Worm (Caenorhabditis elegans) whole organism, L1 larva: Measurements from ENCODE around the gene C54D10.9.

Experiments
- C04F5.9 ChIP-seq: sonication (generic microtip); optimal IDR thresholded peaks from 2 replicates; lab custom pipeline; 2016; ENCODE audit warnings: missing genetic modification characterization, missing compliant biosample characterization
- C16A3.4 ChIP-seq: fragments of 150-350 bp; optimal IDR thresholded peaks from 2 replicates; lab custom pipeline; 2014; ENCODE audit warnings: missing biosample characterization, missing genetic modification characterization
- C34B4.2 ChIP-seq: sonication (generic microtip); optimal IDR thresholded peaks from 2 replicates; lab custom pipeline; 2017; ENCODE audit warnings: mild to moderate bottlenecking, missing genetic modification characterization, missing compliant biosample characterization
- F16B12.6 ChIP-seq: fragments of 150-350 bp; optimal IDR thresholded peaks from 2 replicates; lab custom pipeline; 2014; ENCODE audit warnings: missing biosample characterization, missing genetic modification characterization
- Y116A8C.19 ChIP-seq: sonication (generic microtip); optimal IDR thresholded peaks from 2 replicates; lab custom pipeline; 2016; ENCODE audit warnings: missing compliant biosample characterization, missing genetic modification characterization, borderline replicate concordance
- alr-1 ChIP-seq: fragments of 200-800 bp; sonication (Bioruptor generic); optimal IDR thresholded peaks from 2 replicates; lab custom pipeline; 2018; ENCODE audit warnings: borderline replicate concordance, mild to moderate bottlenecking, missing genetic modification characterization, missing compliant biosample characterization
- ama-1 ChIP-seq: fragments of 150-350 bp; optimal IDR thresholded peaks from 2 replicates; lab custom pipeline; 2014
- blmp-1 ChIP-seq: fragments of 150-350 bp; optimal IDR thresholded peaks from 2 replicates; lab custom pipeline; 2014; ENCODE audit warnings: missing biosample characterization, missing genetic modification characterization
- ceh-63 ChIP-seq: fragments of 200-800 bp; sonication (Bioruptor generic); optimal IDR thresholded peaks from 2 replicates; lab custom pipeline; 2018; ENCODE audit warnings: mild to moderate bottlenecking, missing genetic modification characterization, missing compliant biosample characterization
- ceh-8 ChIP-seq: fragments of 200-800 bp; sonication (Bioruptor generic); optimal IDR thresholded peaks from 2 replicates; lab custom pipeline; 2018; ENCODE audit warnings: mild to moderate bottlenecking, missing genetic modification characterization, moderate library complexity, missing compliant biosample characterization
- ceh-82 ChIP-seq, 3 experiments: fragments of 150-350 bp in 1 of 3; sonication (generic microtip) in 2 of 3; optimal IDR thresholded peaks; 2 replicates each; lab custom pipeline; 2014 to 2017; ENCODE audit warnings: missing biosample characterization in 3 of 3, missing genetic modification characterization in 3 of 3
- ces-1 ChIP-seq: fragments of 150-350 bp; optimal IDR thresholded peaks from 2 replicates; lab custom pipeline; 2014; ENCODE audit warnings: missing biosample characterization, missing genetic modification reagents, missing genetic modification characterization
- efl-1 ChIP-seq, 4 experiments: fragments of 150-350 bp; optimal IDR thresholded peaks in 3 of 4; peaks in 1 of 4; 1 replicate in 1 of 4; 2 replicates in 3 of 4; lab custom pipeline; 2014; ENCODE audit warnings: missing biosample characterization in 2 of 4, missing genetic modification characterization in 2 of 4, missing genetic modification reagents in 2 of 4
- elt-2 ChIP-seq: sonication (generic microtip); optimal IDR thresholded peaks from 2 replicates; lab custom pipeline; 2016; ENCODE audit warnings: missing genetic modification characterization, mild to moderate bottlenecking, inconsistent platforms, missing compliant biosample characterization, missing genetic modification reagents
- elt-3 ChIP-seq, 6 experiments: fragments of 150-350 bp in 1 of 6; sonication (generic microtip); optimal IDR thresholded peaks; 2 replicates each; lab custom pipeline; 2017 to 2018; ENCODE audit warnings: missing biosample characterization in 6 of 6, missing genetic modification characterization in 6 of 6, inconsistent platforms in 1 of 6
- ets-5 ChIP-seq: fragments of 200-800 bp; sonication (Bioruptor generic); IDR thresholded peaks from 2 replicates; pipeline ENCODE4 v1.3.6; 2022; ENCODE audit warnings: missing genetic modification characterization, missing compliant biosample characterization
- fkh-4 ChIP-seq: sonication (generic microtip); optimal IDR thresholded peaks from 2 replicates; lab custom pipeline; 2016; ENCODE audit warnings: missing compliant biosample characterization, missing genetic modification characterization, borderline replicate concordance
- fkh-8 ChIP-seq: sonication (generic microtip); optimal IDR thresholded peaks from 2 replicates; lab custom pipeline; 2016; ENCODE audit warnings: mild to moderate bottlenecking, missing genetic modification characterization, missing compliant biosample characterization
- grh-1 ChIP-seq: fragments of 200-800 bp; sonication (Bioruptor generic); IDR thresholded peaks from 2 replicates; pipeline ENCODE4 v1.3.6; 2022; ENCODE audit warnings: missing genetic modification reagents, missing genetic modification characterization, missing compliant biosample characterization
- hpl-2 ChIP-seq: fragments of 150-350 bp; optimal IDR thresholded peaks from 2 replicates; lab custom pipeline; 2014; ENCODE audit warnings: missing biosample characterization, missing genetic modification reagents, missing genetic modification characterization
- irx-1 ChIP-seq: sonication (generic microtip); optimal IDR thresholded peaks from 2 replicates; lab custom pipeline; 2016; ENCODE audit warnings: missing genetic modification characterization, missing compliant biosample characterization
- jun-1 ChIP-seq: fragments of 150-350 bp; optimal IDR thresholded peaks from 2 replicates; lab custom pipeline; 2014; ENCODE audit warnings: missing biosample characterization, missing genetic modification reagents, missing genetic modification characterization
- lin-13 ChIP-seq: fragments of 150-350 bp; optimal IDR thresholded peaks from 2 replicates; lab custom pipeline; 2014; ENCODE audit warnings: missing biosample characterization, missing genetic modification reagents, missing genetic modification characterization
- lin-15B ChIP-seq: fragments of 150-350 bp; sonication (generic microtip); optimal IDR thresholded peaks from 3 replicates; lab custom pipeline; 2014; ENCODE audit warnings: missing biosample characterization, missing genetic modification characterization
- lin-35 ChIP-seq, 2 experiments: fragments of 150-350 bp; optimal IDR thresholded peaks; 2 replicates each; lab custom pipeline; 2014; ENCODE audit warnings: missing biosample characterization in 2 of 2, missing genetic modification characterization in 2 of 2, missing genetic modification reagents in 2 of 2
- lin-39 ChIP-seq: fragments of 150-350 bp; optimal IDR thresholded peaks from 2 replicates; lab custom pipeline; 2014; ENCODE audit warnings: missing biosample characterization, missing genetic modification reagents, missing genetic modification characterization
- lir-3 ChIP-seq: sonication (generic microtip); optimal IDR thresholded peaks from 2 replicates; lab custom pipeline; 2016; ENCODE audit warnings: mild to moderate bottlenecking, missing genetic modification characterization, moderate library complexity, missing compliant biosample characterization; ENCODE audit not compliant: poor library complexity
- lsy-2 ChIP-seq, 2 experiments: fragments of 150-350 bp; optimal IDR thresholded peaks; 2 replicates each; lab custom pipeline; 2014; ENCODE audit warnings: missing biosample characterization in 2 of 2, missing genetic modification characterization in 2 of 2
- mab-9 ChIP-seq: fragments of 200-800 bp; sonication (Bioruptor generic); IDR thresholded peaks from 2 replicates; pipeline ENCODE4 v1.3.6; 2022; ENCODE audit warnings: missing genetic modification reagents, missing genetic modification characterization, missing compliant biosample characterization
- mep-1 ChIP-seq: fragments of 150-350 bp; optimal IDR thresholded peaks from 2 replicates; lab custom pipeline; 2014; ENCODE audit warnings: missing biosample characterization, missing genetic modification characterization
- nhr-19 ChIP-seq: fragments of 200-800 bp; sonication (Bioruptor generic); conservative IDR thresholded peaks from 2 replicates; pipeline ENCODE4 v1.3.6; 2022; ENCODE audit warnings: missing genetic modification characterization, missing compliant biosample characterization
- nhr-237 ChIP-seq: fragments of 150-350 bp; optimal IDR thresholded peaks from 2 replicates; lab custom pipeline; 2014; ENCODE audit warnings: missing biosample characterization, missing genetic modification characterization
- nhr-47 ChIP-seq: sonication (generic microtip); optimal IDR thresholded peaks from 2 replicates; lab custom pipeline; 2016; ENCODE audit warnings: mild to moderate bottlenecking, missing genetic modification characterization, moderate library complexity, missing compliant biosample characterization
- nhr-71 ChIP-seq: sonication (generic microtip); optimal IDR thresholded peaks from 2 replicates; lab custom pipeline; 2016; ENCODE audit warnings: mild to moderate bottlenecking, missing genetic modification characterization, moderate library complexity, missing compliant biosample characterization
- nhr-76 ChIP-seq: sonication (generic microtip); optimal IDR thresholded peaks from 2 replicates; lab custom pipeline; 2017; ENCODE audit warnings: missing biosample characterization, missing genetic modification characterization
- nhr-77 ChIP-seq: fragments of 150-350 bp; optimal IDR thresholded peaks from 2 replicates; lab custom pipeline; 2014; ENCODE audit warnings: missing biosample characterization, missing genetic modification characterization
- nhr-85 ChIP-seq: sonication (generic microtip); peaks from one replicate; lab custom pipeline; 2016; ENCODE audit warnings: missing genetic modification characterization, inconsistent platforms, missing compliant biosample characterization
- pag-3 ChIP-seq: sonication (generic microtip); optimal IDR thresholded peaks from 2 replicates; lab custom pipeline; 2017; ENCODE audit warnings: missing genetic modification characterization, mild to moderate bottlenecking, missing compliant biosample characterization, antibody characterized with exemption, borderline replicate concordance; ENCODE audit not compliant: insufficient read depth
- pqm-1 ChIP-seq: sonication (generic microtip); optimal IDR thresholded peaks from 3 replicates; lab custom pipeline; 2017; ENCODE audit warnings: missing biosample characterization, missing genetic modification characterization
- rnt-1 ChIP-seq: sonication (generic microtip); optimal IDR thresholded peaks from 2 replicates; lab custom pipeline; 2016; ENCODE audit warnings: mild to moderate bottlenecking, missing genetic modification characterization, moderate library complexity, missing compliant biosample characterization
- snpc-4 ChIP-seq: fragments of 150-350 bp; optimal IDR thresholded peaks from 2 replicates; lab custom pipeline; 2014; ENCODE audit warnings: missing biosample characterization, missing genetic modification characterization
- snu-23 ChIP-seq: sonication (generic microtip); optimal IDR thresholded peaks from 2 replicates; lab custom pipeline; 2016; ENCODE audit warnings: missing genetic modification characterization, missing compliant biosample characterization
- tbx-2 ChIP-seq: sonication (generic microtip); optimal IDR thresholded peaks from 2 replicates; lab custom pipeline; 2016; ENCODE audit warnings: missing genetic modification characterization, missing compliant biosample characterization
- tlp-1 ChIP-seq: fragments of 150-350 bp; optimal IDR thresholded peaks from 2 replicates; lab custom pipeline; 2014; ENCODE audit warnings: missing biosample characterization, missing genetic modification characterization
- unc-130 ChIP-seq: fragments of 150-350 bp; optimal IDR thresholded peaks from 2 replicates; lab custom pipeline; 2017; ENCODE audit warnings: missing biosample characterization, missing genetic modification characterization, inconsistent platforms
- unc-30 ChIP-seq: sonication (generic microtip); optimal IDR thresholded peaks from 2 replicates; lab custom pipeline; 2017; ENCODE audit warnings: missing biosample characterization, missing genetic modification characterization
- unc-86 ChIP-seq: sonication (generic microtip); optimal IDR thresholded peaks from 2 replicates; lab custom pipeline; 2016; ENCODE audit warnings: missing genetic modification characterization, missing compliant biosample characterization
- xbp-1 ChIP-seq: sonication (generic microtip); optimal IDR thresholded peaks from 2 replicates; lab custom pipeline; 2016; ENCODE audit warnings: missing genetic modification characterization, missing compliant biosample characterization
- zag-1 ChIP-seq: fragments of 150-350 bp; optimal IDR thresholded peaks from 2 replicates; lab custom pipeline; 2014; ENCODE audit warnings: missing biosample characterization, missing genetic modification characterization
- zip-4 ChIP-seq: fragments of 200-800 bp; sonication (Bioruptor generic); optimal IDR thresholded peaks from 2 replicates; lab custom pipeline; 2018; ENCODE audit warnings: mild to moderate bottlenecking, missing genetic modification characterization, moderate library complexity, missing compliant biosample characterization
- ztf-11 ChIP-seq, 2 experiments: sonication (generic microtip); optimal IDR thresholded peaks; 2 replicates each; lab custom pipeline; 2016 to 2017; ENCODE audit warnings: missing genetic modification characterization in 2 of 2, missing biosample characterization in 1 of 2, missing compliant biosample characterization in 1 of 2
- ztf-4 ChIP-seq: fragments of 150-350 bp; optimal IDR thresholded peaks from 2 replicates; lab custom pipeline; 2014; ENCODE audit warnings: missing biosample characterization, missing genetic modification characterization

C54D10.9 gene

DNA sequence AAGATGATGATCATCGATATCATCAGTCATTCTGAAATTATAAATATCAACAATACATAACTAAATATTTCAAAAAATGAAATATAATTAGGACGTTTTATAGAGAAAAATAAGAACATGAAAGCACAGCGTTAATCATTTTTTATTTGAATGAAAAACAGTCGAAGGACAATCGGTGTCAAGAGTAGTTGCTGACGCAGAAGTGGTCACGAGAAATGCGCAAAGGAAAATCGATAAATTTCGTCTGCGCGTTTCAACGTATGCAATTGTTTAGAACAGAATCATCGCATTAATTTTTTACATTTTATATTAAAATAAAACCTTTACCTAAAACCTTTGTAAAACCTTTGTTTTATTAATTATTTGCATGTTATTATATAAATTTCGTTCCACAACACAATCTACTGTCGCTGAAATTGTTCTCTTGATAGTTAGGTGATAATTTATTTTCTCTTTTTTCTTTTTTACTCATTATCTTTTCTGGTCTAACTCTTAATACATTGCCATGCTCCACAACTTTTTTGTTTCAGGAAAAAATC, 50.8 kb downstream of the C54D10.9 start, which contains the start of the genes W04D2.4 and rbm-25:
Gene W04D2.4 (minus strand): TSS at position 31 of the 539 bp plus-strand sequence.
Gene rbm-25 (plus strand): TSS at position 489 of the 539 bp plus-strand sequence.
- TF ChIP-seq unc-30 (tag; lab: Kevin White, UChicago) (no peak), C16A3.4 (tag; lab: Kevin White, UChicago) (peak; percentile 76), unc-86 (tag; lab: Kevin White, UChicago) (peak; percentile 85), rnt-1 (tag; lab: Kevin White, UChicago) (peak; percentile 87), ceh-82 (tag; optimal IDR thresholded peaks at IDR 0.05; lab: Kevin White, UChicago) (peak; percentile 63 to 77 (median 77)), blmp-1 (peak; percentile 80), ces-1 (GFP tag; lab: Kevin White, UChicago) (no peak), lin-13 (GFP tag; lab: Kevin White, UChicago) (peak; percentile 74), unc-130 (tag; lab: Kevin White, UChicago) (peak; percentile 81), F16B12.6 (peak; percentile 32), nhr-71 (peak; percentile 92), lsy-2 (tag; optimal IDR thresholded peaks at IDR 0.05; lab: Kevin White, UChicago) (peak; percentile 87 to 93), nhr-76 (tag; lab: Kevin White, UChicago) (no peak), C34B4.2 (no peak), lin-35 (GFP tag; optimal IDR thresholded peaks at IDR 0.05; lab: Kevin White, UChicago) (peak; percentile 76 to 85), lin-39 (peak; percentile 81), efl-1 (optimal IDR thresholded peaks at IDR 0.05; lab: Kevin White, UChicago) (peak; percentile 74 to 83), efl-1 (GFP tag; optimal IDR thresholded peaks at IDR 0.05 in 1 of 2; lab: Kevin White, UChicago) (peak; percentile 78 to 98), ztf-11 (tag; optimal IDR thresholded peaks at IDR 0.05; lab: Kevin White, UChicago) (peak in 1 of 2 experiments; percentile 40), irx-1 (peak; percentile 82), tlp-1 (tag; lab: Kevin White, UChicago) (no peak), mab-9 (GFP tag; lab: Robert Waterston, UW) (0 out of 2 replicates have a peak, but pooled peaks have one; percentile 25), mep-1 (tag; lab: Kevin White, UChicago) (peak; percentile 98), zag-1 (peak; percentile 28), nhr-47 (tag; lab: Kevin White, UChicago) (peak; percentile 92), hpl-2 (GFP tag; lab: Kevin White, UChicago) (no peak), nhr-237 (tag; lab: Kevin White, UChicago) (peak; percentile 28), jun-1 (tag; lab: Kevin White, UChicago) (peak; percentile 70), tbx-2 (tag; lab: Kevin White, UChicago) (peak; percentile 87), pag-3 (tag; lab: Kevin White, UChicago) (no peak), xbp-1 (tag; lab: Kevin White, UChicago) (peak; percentile 85), C04F5.9 (tag; lab: Kevin White, UChicago) (peak; percentile 41), fkh-8 (tag; lab: Kevin White, UChicago) (peak; percentile 39), snu-23 (GFP tag; lab: Kevin White, UChicago) (peak; percentile 90), alr-1 (tag; lab: Kevin White, UChicago) (no peak), ceh-8 (peak; percentile 32), elt-3 (tag; optimal IDR thresholded peaks at IDR 0.05; lab: Kevin White, UChicago) (peak in 2 of 6 experiments; percentile 56 to 73), zip-4 (peak; percentile 5), ets-5 (GFP tag; lab: Robert Waterston, UW) (no peak), snpc-4 (tag; lab: Kevin White, UChicago) (peak; percentile 94), elt-2 (tag; lab: Kevin White, UChicago) (peak; percentile 60), Y116A8C.19 (tag; lab: Kevin White, UChicago) (no peak), nhr-85 (peak; percentile 90), ama-1 (lab: Kevin White, UChicago) (peak; percentile 75), grh-1 (GFP tag; lab: Robert Waterston, UW) (peak; percentile 67), nhr-19 (GFP tag; lab: Robert Waterston, UW) (peak; percentile 87), lin-15B (tag; lab: Kevin White, UChicago) (peak; percentile 23), nhr-77 (tag; lab: Kevin White, UChicago) (peak; percentile 9), lir-3 (tag; lab: Kevin White, UChicago) (peak; percentile 60), fkh-4 (tag; lab: Kevin White, UChicago) (peak; percentile 30), ceh-63 (GFP tag; lab: Kevin White, UChicago) (no peak), pqm-1 (tag; lab: Kevin White, UChicago) (no peak), ztf-4 (peak; percentile 57)
